Fruit fly (Drosophila melanogaster): ENCODE data around the gene mRpL38.

The mRpL38 gene

DNA sequence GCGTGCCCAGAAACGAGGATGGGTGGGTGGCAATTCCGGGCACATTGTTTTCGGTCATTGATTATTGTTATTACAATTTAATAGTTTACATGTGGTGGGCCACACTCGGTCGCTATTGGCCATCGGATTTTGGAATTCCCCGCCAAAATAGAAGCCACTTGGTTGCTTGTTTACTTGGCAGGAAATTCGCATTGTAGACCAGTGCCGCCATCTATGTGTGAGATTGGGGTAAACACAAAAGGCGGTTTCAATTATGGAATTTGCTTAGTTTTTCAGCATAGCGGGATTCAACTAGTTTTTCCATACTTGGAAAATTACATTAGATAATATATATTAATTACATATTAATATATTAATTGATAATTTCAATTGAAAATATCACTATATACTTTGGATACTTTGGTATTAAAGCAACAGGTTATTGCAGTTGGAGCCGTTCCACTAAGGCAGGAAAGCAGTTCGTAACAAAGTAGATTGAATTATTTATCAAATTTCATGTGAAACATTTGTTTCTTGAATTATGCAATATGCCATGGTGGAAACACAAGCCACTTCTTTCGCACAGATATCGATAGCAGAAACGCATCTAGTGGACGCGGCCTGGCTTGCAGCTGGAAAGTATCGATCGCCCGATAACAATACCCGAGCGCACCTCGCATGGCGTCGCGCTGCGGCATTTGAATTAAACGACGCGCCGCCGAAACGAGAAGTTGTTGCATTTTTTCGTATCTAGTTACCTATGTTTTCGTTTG lies 21.1 kb downstream of the mRpL38 start, which contains the start of gene mud (continued):
- TF ChIP-seq ci (GFP tag; IDR thresholded peaks at IDR 0.05), result no peak
- no peak for TF ChIP-seq CG4328 (GFP tag; optimal IDR thresholded peaks at IDR 0.05)
- TF ChIP-seq Nf-YA (GFP tag; IDR thresholded peaks at IDR 0.05), result no peak
- TF ChIP-seq CG1603 (tag; optimal IDR thresholded peaks at IDR 0.05), result peak; percentile 74
- no peak for TF ChIP-seq CG4617 (GFP tag; optimal IDR thresholded peaks at IDR 0.05; ENCODE audit: borderline replicate concordance)
- TF ChIP-seq Deaf1 (tag; optimal IDR thresholded peaks at IDR 0.05), result peak; percentile 47
- no peak for TF ChIP-seq Mes4 (GFP tag; optimal IDR thresholded peaks at IDR 0.05)
- TF ChIP-seq cg (GFP tag; optimal IDR thresholded peaks at IDR 0.05), result no peak
- no peak for TF ChIP-seq mirr (GFP tag; optimal IDR thresholded peaks at IDR 0.05)
- no peak for TF ChIP-seq Atf6 (GFP tag; IDR thresholded peaks at IDR 0.05)
- TF ChIP-seq H2.0 (GFP tag; IDR thresholded peaks at IDR 0.05), result no peak
- TF ChIP-seq CG10431 (GFP tag; optimal IDR thresholded peaks at IDR 0.05), result no peak
- TF ChIP-seq Atf3 (GFP tag; optimal IDR thresholded peaks at IDR 0.05), result no peak
- no peak for TF ChIP-seq jumu (GFP tag; optimal IDR thresholded peaks at IDR 0.05)
- no peak for TF ChIP-seq Antp (GFP tag; optimal IDR thresholded peaks at IDR 0.05)
- TF ChIP-seq CG16779 (GFP tag; IDR thresholded peaks at IDR 0.05), result no peak
- TF ChIP-seq CG8924 (tag; optimal IDR thresholded peaks at IDR 0.05), result peak; percentile 35
- TF ChIP-seq CG10654 (GFP tag; optimal IDR thresholded peaks at IDR 0.05), result no peak
- TF ChIP-seq CG8281 (tag; optimal IDR thresholded peaks at IDR 0.05), result no peak
- peak; percentile 54 for TF ChIP-seq unc-4 (GFP tag; IDR thresholded peaks at IDR 0.05; ENCODE audit: partially characterized antibody)
- peak; percentile 25 for TF ChIP-seq CG12659 (GFP tag; optimal IDR thresholded peaks at IDR 0.05)
- TF ChIP-seq CG2889 (GFP tag; IDR thresholded peaks at IDR 0.05), result no peak
- TF ChIP-seq trem (tag; optimal IDR thresholded peaks at IDR 0.05), result peak; percentile 66
- no peak for TF ChIP-seq psq (GFP tag; optimal IDR thresholded peaks at IDR 0.05)
- no peak for TF ChIP-seq CG10565 (GFP tag; optimal IDR thresholded peaks at IDR 0.05)
- no peak for TF ChIP-seq Vsx1 (GFP tag; optimal IDR thresholded peaks at IDR 0.05)
- no peak for TF ChIP-seq unpg (GFP tag; optimal IDR thresholded peaks at IDR 0.05)
- TF ChIP-seq CG8388 (GFP tag; optimal IDR thresholded peaks at IDR 0.05), result peak; percentile 21
- no peak for TF ChIP-seq ham (GFP tag; IDR thresholded peaks at IDR 0.05)
- TF ChIP-seq CG17568 (GFP tag; optimal IDR thresholded peaks at IDR 0.05), result no peak
- TF ChIP-seq CG10543 (GFP tag; optimal IDR thresholded peaks at IDR 0.05), result no peak
- peak; percentile 74 for TF ChIP-seq Dp (GFP tag; optimal IDR thresholded peaks at IDR 0.05)
- TF ChIP-seq CG6813 (GFP tag; optimal IDR thresholded peaks at IDR 0.05), result no peak
- TF ChIP-seq ttk (GFP tag; IDR thresholded peaks at IDR 0.05), result peak; percentile 29; the same call in 1 of the 2 replicates
- TF ChIP-seq CG11504 (tag; optimal IDR thresholded peaks at IDR 0.05), result no peak
- no peak for TF ChIP-seq CG2202 (tag; optimal IDR thresholded peaks at IDR 0.05)
- TF ChIP-seq ERR (GFP tag; optimal IDR thresholded peaks at IDR 0.05), result no peak
- no peak for TF ChIP-seq Asciz (GFP tag; optimal IDR thresholded peaks at IDR 0.05)
- no peak for TF ChIP-seq gce (GFP tag; IDR thresholded peaks at IDR 0.05)
- peak; percentile 35 for TF ChIP-seq CG10979 (tag; optimal IDR thresholded peaks at IDR 0.05)
- peak; percentile 71 for TF ChIP-seq Scr (GFP tag; IDR thresholded peaks at IDR 0.05; ENCODE audit: partially characterized antibody)
- TF ChIP-seq Dfd (GFP tag; optimal IDR thresholded peaks at IDR 0.05), result no peak
- TF ChIP-seq CG12104 (GFP tag; optimal IDR thresholded peaks at IDR 0.05), result no peak
- no peak for TF ChIP-seq caup (GFP tag; optimal IDR thresholded peaks at IDR 0.05; ENCODE audit: severe bottlenecking)
- no peak for TF ChIP-seq p53 (GFP tag; optimal IDR thresholded peaks at IDR 0.05)
- no peak for TF ChIP-seq CG11093 (GFP tag; IDR thresholded peaks at IDR 0.05)
- no peak for TF ChIP-seq zf30C (GFP tag; optimal IDR thresholded peaks at IDR 0.05)
- no peak for TF ChIP-seq gcm2 (GFP tag; optimal IDR thresholded peaks at IDR 0.05)
- peak; percentile 86 for TF ChIP-seq Dip2 (GFP tag; IDR thresholded peaks at IDR 0.05)
- no peak for TF ChIP-seq CG14667 (GFP tag; IDR thresholded peaks at IDR 0.05)

Data from whole organism, embryonic.